Worm (Caenorhabditis elegans) whole organism, L3 larva: Measurements from ENCODE around the gene K05F1.9.

ENCODE experiments used
- R02D3.7 ChIP-seq: fragments of 150-350 bp; optimal IDR thresholded peaks from 2 replicates; lab custom pipeline; 2014; ENCODE audit warnings: missing biosample characterization, missing genetic modification characterization
- ZK546.5 ChIP-seq: sonication (generic microtip); optimal IDR thresholded peaks from 2 replicates; lab custom pipeline; 2017; ENCODE audit warnings: missing biosample characterization, missing genetic modification characterization
- aly-2 ChIP-seq: fragments of 150-350 bp; optimal IDR thresholded peaks from 2 replicates; lab custom pipeline; 2014; ENCODE audit warnings: missing biosample characterization, missing genetic modification characterization
- ceh-82 ChIP-seq: fragments of 150-350 bp; optimal IDR thresholded peaks from 2 replicates; lab custom pipeline; 2014; ENCODE audit warnings: missing biosample characterization, missing genetic modification characterization
- daf-12 ChIP-seq: fragments of 150-350 bp; optimal IDR thresholded peaks from 2 replicates; lab custom pipeline; 2014; ENCODE audit warnings: missing biosample characterization, missing genetic modification reagents, missing genetic modification characterization
- egl-27 ChIP-seq: sonication (generic microtip); optimal IDR thresholded peaks from 4 replicates; lab custom pipeline; 2017; ENCODE audit warnings: missing biosample characterization, missing genetic modification reagents, missing genetic modification characterization
- egl-5 ChIP-seq: fragments of 150-350 bp; optimal IDR thresholded peaks from 2 replicates; lab custom pipeline; 2017; ENCODE audit warnings: missing biosample characterization, missing genetic modification reagents, missing genetic modification characterization, inconsistent platforms
- elt-1 ChIP-seq: fragments of 150-350 bp; optimal IDR thresholded peaks from 2 replicates; lab custom pipeline; 2014; ENCODE audit warnings: missing biosample characterization, missing genetic modification characterization
- elt-2 ChIP-seq: sonication (generic microtip); optimal IDR thresholded peaks from 2 replicates; lab custom pipeline; 2016; ENCODE audit warnings: missing genetic modification reagents, mild to moderate bottlenecking, missing genetic modification characterization, missing compliant biosample characterization
- eor-1 ChIP-seq, 2 experiments: fragments of 150-350 bp; optimal IDR thresholded peaks; 2 replicates each; lab custom pipeline; 2014 to 2018; ENCODE audit warnings: missing biosample characterization in 2 of 2, missing genetic modification characterization in 2 of 2
- fkh-10 ChIP-seq: sonication (generic microtip); optimal IDR thresholded peaks from 2 replicates; lab custom pipeline; 2017; ENCODE audit warnings: missing biosample characterization, missing genetic modification reagents, missing genetic modification characterization
- fkh-2 ChIP-seq: fragments of 150-350 bp; optimal IDR thresholded peaks from 2 replicates; lab custom pipeline; 2014; ENCODE audit warnings: missing biosample characterization, missing genetic modification reagents, missing genetic modification characterization
- hmg-11 ChIP-seq: sonication (generic microtip); optimal IDR thresholded peaks from 2 replicates; lab custom pipeline; 2016; ENCODE audit warnings: missing genetic modification characterization, missing compliant biosample characterization
- jun-1 ChIP-seq: fragments of 150-350 bp; optimal IDR thresholded peaks from 2 replicates; lab custom pipeline; 2014; ENCODE audit warnings: missing biosample characterization, missing genetic modification reagents, missing genetic modification characterization
- lin-15B ChIP-seq: fragments of 150-350 bp; optimal IDR thresholded peaks from 2 replicates; lab custom pipeline; 2014; ENCODE audit warnings: missing biosample characterization, missing genetic modification characterization
- lin-39 ChIP-seq: fragments of 150-350 bp; optimal IDR thresholded peaks from 2 replicates; lab custom pipeline; 2018; ENCODE audit warnings: missing biosample characterization, missing genetic modification reagents, missing genetic modification characterization
- lsy-12 ChIP-seq: sonication (generic microtip); optimal IDR thresholded peaks from 2 replicates; lab custom pipeline; 2016; ENCODE audit warnings: mild to moderate bottlenecking, missing genetic modification characterization, missing compliant biosample characterization
- mdl-1 ChIP-seq: fragments of 150-350 bp; optimal IDR thresholded peaks from 2 replicates; lab custom pipeline; 2014; ENCODE audit warnings: missing biosample characterization, missing genetic modification characterization
- mml-1 ChIP-seq: fragments of 150-350 bp; sonication (generic microtip); optimal IDR thresholded peaks from 3 replicates; lab custom pipeline; 2014; ENCODE audit warnings: missing biosample characterization, missing genetic modification characterization
- nfya-1 ChIP-seq: sonication (generic microtip); optimal IDR thresholded peaks from 2 replicates; lab custom pipeline; 2017; ENCODE audit warnings: missing genetic modification characterization, mild to moderate bottlenecking, missing compliant biosample characterization, antibody characterized with exemption, moderate library complexity; ENCODE audit not compliant: insufficient read depth
- nhr-23 ChIP-seq: fragments of 150-350 bp; optimal IDR thresholded peaks from 2 replicates; lab custom pipeline; 2014; ENCODE audit warnings: missing biosample characterization, missing genetic modification reagents, missing genetic modification characterization
- nhr-25 ChIP-seq: sonication (generic microtip); optimal IDR thresholded peaks from 2 replicates; lab custom pipeline; 2017; ENCODE audit warnings: missing biosample characterization, missing genetic modification characterization
- nhr-28 ChIP-seq: fragments of 150-350 bp; optimal IDR thresholded peaks from 2 replicates; lab custom pipeline; 2014; ENCODE audit warnings: missing biosample characterization, missing genetic modification characterization
- nhr-43 ChIP-seq: sonication (generic microtip); optimal IDR thresholded peaks from 2 replicates; lab custom pipeline; 2016; ENCODE audit warnings: mild to moderate bottlenecking, missing genetic modification characterization, missing compliant biosample characterization; ENCODE audit not compliant: poor library complexity, severe bottlenecking
- nhr-76 ChIP-seq: fragments of 150-350 bp; sonication (generic microtip); optimal IDR thresholded peaks from 5 replicates; lab custom pipeline; 2014; ENCODE audit warnings: missing biosample characterization, missing genetic modification characterization
- nhr-77 ChIP-seq: fragments of 150-350 bp; optimal IDR thresholded peaks from 2 replicates; lab custom pipeline; 2014; ENCODE audit warnings: missing biosample characterization, missing genetic modification characterization
- pha-4 ChIP-seq: fragments of 150-350 bp; optimal IDR thresholded peaks from 2 replicates; lab custom pipeline; 2014; ENCODE audit warnings: missing biosample characterization, missing genetic modification reagents, missing genetic modification characterization
- pqm-1 ChIP-seq: fragments of 150-350 bp; optimal IDR thresholded peaks from 2 replicates; lab custom pipeline; 2017; ENCODE audit warnings: missing biosample characterization, missing genetic modification characterization, inconsistent platforms
- sea-2 ChIP-seq: fragments of 150-350 bp; sonication (generic microtip); optimal IDR thresholded peaks from 4 replicates; lab custom pipeline; 2014; ENCODE audit warnings: missing biosample characterization, missing genetic modification reagents, missing genetic modification characterization
- skn-1 ChIP-seq: fragments of 150-350 bp; optimal IDR thresholded peaks from 2 replicates; lab custom pipeline; 2014; ENCODE audit warnings: missing biosample characterization, missing genetic modification characterization
- snpc-4 ChIP-seq: fragments of 150-350 bp; optimal IDR thresholded peaks from 2 replicates; lab custom pipeline; 2014; ENCODE audit warnings: missing biosample characterization, missing genetic modification characterization
- tbx-2 ChIP-seq: sonication (generic microtip); optimal IDR thresholded peaks from 2 replicates; lab custom pipeline; 2016; ENCODE audit warnings: mild to moderate bottlenecking, missing genetic modification characterization, missing compliant biosample characterization
- unc-39 ChIP-seq: sonication (generic microtip); optimal IDR thresholded peaks from 4 replicates; lab custom pipeline; 2017; ENCODE audit warnings: missing biosample characterization, missing genetic modification characterization
- unc-62 ChIP-seq: fragments of 150-350 bp; sonication (generic microtip); optimal IDR thresholded peaks from 4 replicates; lab custom pipeline; 2014; ENCODE audit warnings: missing biosample characterization, missing genetic modification reagents, missing genetic modification characterization
- zag-1 ChIP-seq: fragments of 150-350 bp; optimal IDR thresholded peaks from 2 replicates; lab custom pipeline; 2014; ENCODE audit warnings: missing biosample characterization, missing genetic modification characterization
- ztf-4 ChIP-seq: fragments of 150-350 bp; optimal IDR thresholded peaks from 2 replicates; lab custom pipeline; 2014; ENCODE audit warnings: missing biosample characterization, missing genetic modification characterization

Gene K05F1.9

ce11 chrII:5781935-5782921 lies 18.7 kb downstream of the K05F1.9 start, which contains the start of gene K05F1.6 (continued):
- TF ChIP-seq nhr-43 (tag; lab: Kevin White, UChicago) (peak; percentile 24), snpc-4 (tag; lab: Kevin White, UChicago) (peak; percentile 15), ZK546.5 (tag; lab: Kevin White, UChicago) (no peak), eor-1 (tag; optimal IDR thresholded peaks at IDR 0.05; lab: Kevin White, UChicago) (no peak), ztf-4 (tag; lab: Kevin White, UChicago) (no peak), pqm-1 (no peak), R02D3.7 (no peak), ceh-82 (peak; percentile 25)

- TF ChIP-seq skn-1 (tag; lab: Kevin White, UChicago) (peak; percentile 22), fkh-10 (GFP tag; lab: Kevin White, UChicago) (peak; percentile 21), lin-39 (tag; lab: Kevin White, UChicago) (peak; percentile 1), unc-39 (tag; lab: Kevin White, UChicago) (no peak), mml-1 (tag; lab: Kevin White, UChicago) (no peak), ZK546.5 (tag; lab: Kevin White, UChicago) (no peak), snpc-4 (tag; lab: Kevin White, UChicago) (no peak), nfya-1 (tag; lab: Kevin White, UChicago) (peak; percentile 51), mdl-1 (tag; lab: Kevin White, UChicago) (no peak), egl-5 (tag; lab: Kevin White, UChicago) (no peak), nhr-77 (no peak), elt-2 (no peak), tbx-2 (tag; lab: Kevin White, UChicago) (no peak), hmg-11 (peak; percentile 56), unc-62 (GFP tag; lab: Kevin White, UChicago) (no peak)
Measured at ce11 chrII:5779866-5780265, 21.1 kb downstream of the K05F1.9 start.

ce11 chrII:5777372-5777771 lies 23.6 kb downstream of the K05F1.9 start:
- no peak for TF ChIP-seq jun-1 (tag; lab: Kevin White, UChicago)
- TF ChIP-seq pha-4, result no peak
- TF ChIP-seq, all 47 proteins: peak for 0

ce11 chrII:5774879-5775278 lies 26.1 kb downstream of the K05F1.9 start:
- TF ChIP-seq fkh-2 (tag; lab: Kevin White, UChicago) (no peak), skn-1 (tag; lab: Kevin White, UChicago) (no peak), daf-12 (tag; lab: Kevin White, UChicago) (no peak), eor-1 (tag; optimal IDR thresholded peaks at IDR 0.05; lab: Kevin White, UChicago) (no peak), egl-5 (tag; lab: Kevin White, UChicago) (no peak), mdl-1 (tag; lab: Kevin White, UChicago) (no peak), sea-2 (GFP tag; lab: Kevin White, UChicago) (no peak), nhr-76 (tag; lab: Kevin White, UChicago) (no peak), elt-1 (no peak), lin-15B (tag; lab: Kevin White, UChicago) (no peak), R02D3.7 (no peak), zag-1 (tag; lab: Kevin White, UChicago) (no peak), nhr-25 (no peak), aly-2 (no peak), egl-27 (tag; lab: Kevin White, UChicago) (no peak), lsy-12 (tag; lab: Kevin White, UChicago) (no peak), nhr-23 (tag; lab: Kevin White, UChicago) (no peak), nhr-28 (tag; lab: Kevin White, UChicago) (no peak), fkh-10 (GFP tag; lab: Kevin White, UChicago) (no peak)
- TF ChIP-seq, all 47 proteins: peak for 0
